Fruit fly (Drosophila melanogaster) whole organism, prepupa: ENCODE results near the gene Pex5.

ENCODE experiments used
- Blimp-1 ChIP-seq: fragments of 200-800 bp; sonication (Bioruptor generic); optimal IDR thresholded peaks from 3 replicates; lab custom pipeline; 2017; ENCODE audit warnings: missing biosample characterization, missing genetic modification characterization, mild to moderate bottlenecking, moderate library complexity, missing genetic modification reagents
- CG11294 ChIP-seq: fragments of 200-800 bp; sonication (Bioruptor generic); IDR thresholded peaks from 2 replicates; pipeline ENCODE4 v1.3.6; 2022; ENCODE audit warnings: missing biosample characterization, missing genetic modification characterization
- CG11762 ChIP-seq: fragments of 200-800 bp; sonication (Bioruptor generic); optimal IDR thresholded peaks from 3 replicates; lab custom pipeline; 2016; ENCODE audit warnings: missing biosample characterization, missing genetic modification characterization; ENCODE audit not compliant: insufficient read depth
- CG15336 ChIP-seq: fragments of 200-800 bp; sonication (Bioruptor generic); IDR thresholded peaks from 2 replicates; pipeline ENCODE4 v1.3.6; 2022; ENCODE audit warnings: missing biosample characterization, missing genetic modification characterization
- CG1621 ChIP-seq: fragments of 200-800 bp; sonication (Bioruptor generic); optimal IDR thresholded peaks from 3 replicates; lab custom pipeline; 2018; ENCODE audit warnings: missing biosample characterization, mild to moderate bottlenecking, missing genetic modification characterization
- CG16779 ChIP-seq: fragments of 200-800 bp; sonication (Bioruptor generic); optimal IDR thresholded peaks from 3 replicates; lab custom pipeline; 2017; ENCODE audit warnings: missing biosample characterization, mild to moderate bottlenecking, missing genetic modification characterization
- CG3032 ChIP-seq: fragments of 200-800 bp; optimal IDR thresholded peaks from 2 replicates; lab custom pipeline; 2019; ENCODE audit warnings: missing biosample characterization, mild to moderate bottlenecking, missing genetic modification characterization, moderate library complexity
- CG31627 ChIP-seq: fragments of 200-800 bp; sonication (Bioruptor generic); optimal IDR thresholded peaks from 3 replicates; lab custom pipeline; 2016; ENCODE audit warnings: missing biosample characterization, missing genetic modification characterization
- CG32006 ChIP-seq: fragments of 200-800 bp; sonication (Bioruptor generic); optimal IDR thresholded peaks from 3 replicates; lab custom pipeline; 2017; ENCODE audit warnings: missing biosample characterization, mild to moderate bottlenecking, missing genetic modification characterization
- CG4318 ChIP-seq: fragments of 200-800 bp; sonication (Bioruptor generic); optimal IDR thresholded peaks from 3 replicates; lab custom pipeline; 2017; ENCODE audit warnings: missing biosample characterization, mild to moderate bottlenecking, missing genetic modification characterization
- CG6276 ChIP-seq: fragments of 200-800 bp; sonication (Bioruptor generic); optimal IDR thresholded peaks from 2 replicates; lab custom pipeline; 2017; ENCODE audit warnings: missing biosample characterization, mild to moderate bottlenecking, missing genetic modification characterization
- CG6792 ChIP-seq: fragments of 200-800 bp; sonication (Bioruptor generic); optimal IDR thresholded peaks from 3 replicates; lab custom pipeline; 2016; ENCODE audit warnings: missing biosample characterization, missing genetic modification characterization
- CG6808 ChIP-seq: fragments of 200-800 bp; sonication (Bioruptor generic); optimal IDR thresholded peaks from 3 replicates; lab custom pipeline; 2017; ENCODE audit warnings: missing biosample characterization, missing genetic modification characterization, mild to moderate bottlenecking, moderate library complexity, missing genetic modification reagents
- CG6854 ChIP-seq: fragments of 200-800 bp; sonication (Bioruptor generic); optimal IDR thresholded peaks from 2 replicates; lab custom pipeline; 2017; ENCODE audit warnings: missing biosample characterization, mild to moderate bottlenecking, missing genetic modification characterization
- CG7368 ChIP-seq: fragments of 200-800 bp; sonication (Bioruptor generic); optimal IDR thresholded peaks from 3 replicates; lab custom pipeline; 2016; ENCODE audit warnings: missing biosample characterization, missing genetic modification characterization
- CG8319 ChIP-seq: fragments of 200-800 bp; sonication (Bioruptor generic); optimal IDR thresholded peaks from 3 replicates; lab custom pipeline; 2016; ENCODE audit warnings: missing biosample characterization, missing genetic modification characterization
- Eip78C ChIP-seq: fragments of 200-800 bp; sonication (Bioruptor generic); peaks from one replicate; lab custom pipeline; 2016; ENCODE audit warnings: missing biosample characterization, missing genetic modification characterization
- Ets21C ChIP-seq: fragments of 200-800 bp; sonication (Bioruptor generic); optimal IDR thresholded peaks from 3 replicates; lab custom pipeline; 2016; ENCODE audit warnings: missing biosample characterization, missing genetic modification characterization
- Hr38 ChIP-seq: sonication (Bioruptor generic); optimal IDR thresholded peaks from 2 replicates; lab custom pipeline; 2016; ENCODE audit warnings: missing biosample characterization, missing genetic modification characterization
- Hr39 ChIP-seq: fragments of 200-800 bp; sonication (Bioruptor generic); optimal IDR thresholded peaks from 2 replicates; lab custom pipeline; 2016; ENCODE audit warnings: missing biosample characterization, missing genetic modification characterization
- Hr4 ChIP-seq: fragments of 200-800 bp; sonication (Bioruptor generic); optimal IDR thresholded peaks from 3 replicates; lab custom pipeline; 2016; ENCODE audit warnings: missing biosample characterization, missing genetic modification characterization
- Met ChIP-seq: fragments of 200-800 bp; sonication (Bioruptor generic); optimal IDR thresholded peaks from 3 replicates; lab custom pipeline; 2016; ENCODE audit warnings: missing biosample characterization, missing genetic modification characterization
- OdsH ChIP-seq: fragments of 200-800 bp; sonication (Bioruptor generic); optimal IDR thresholded peaks from 3 replicates; lab custom pipeline; 2016; ENCODE audit warnings: missing biosample characterization, missing genetic modification characterization
- Smox ChIP-seq: fragments of 200-800 bp; sonication (Bioruptor generic); optimal IDR thresholded peaks from 3 replicates; lab custom pipeline; 2016; ENCODE audit warnings: missing biosample characterization, missing genetic modification characterization
- Sox102F ChIP-seq: fragments of 200-800 bp; sonication (Bioruptor generic); optimal IDR thresholded peaks from 2 replicates; lab custom pipeline; 2016; ENCODE audit warnings: missing biosample characterization, mild to moderate bottlenecking, missing genetic modification characterization
- achi ChIP-seq: fragments of 200-800 bp; sonication (Bioruptor generic); optimal IDR thresholded peaks from 3 replicates; lab custom pipeline; 2016; ENCODE audit warnings: missing biosample characterization, missing genetic modification characterization
- acj6 ChIP-seq: fragments of 200-800 bp; sonication (Bioruptor generic); optimal IDR thresholded peaks from 3 replicates; lab custom pipeline; 2016; ENCODE audit warnings: missing biosample characterization, missing genetic modification characterization
- cyc ChIP-seq: fragments of 200-800 bp; sonication (Bioruptor generic); optimal IDR thresholded peaks from 3 replicates; lab custom pipeline; 2016; ENCODE audit warnings: missing biosample characterization, missing genetic modification characterization
- esn ChIP-seq: fragments of 200-800 bp; sonication (Bioruptor generic); optimal IDR thresholded peaks from 2 replicates; lab custom pipeline; 2016; ENCODE audit warnings: missing biosample characterization, mild to moderate bottlenecking, missing genetic modification characterization, moderate library complexity
- fd59A ChIP-seq: fragments of 200-800 bp; sonication (Bioruptor generic); optimal IDR thresholded peaks from 2 replicates; lab custom pipeline; 2017; ENCODE audit warnings: missing biosample characterization, mild to moderate bottlenecking, missing genetic modification characterization, missing genetic modification reagents
- fkh ChIP-seq: fragments of 200-800 bp; sonication (Bioruptor generic); optimal IDR thresholded peaks from 3 replicates; lab custom pipeline; 2017; ENCODE audit warnings: missing biosample characterization, mild to moderate bottlenecking, missing genetic modification characterization, moderate library complexity
- lz ChIP-seq: fragments of 200-800 bp; sonication (Bioruptor generic); optimal IDR thresholded peaks from 3 replicates; lab custom pipeline; 2016; ENCODE audit warnings: missing biosample characterization, missing genetic modification characterization
- net ChIP-seq: fragments of 200-800 bp; sonication (Bioruptor generic); optimal IDR thresholded peaks from 3 replicates; lab custom pipeline; 2016; ENCODE audit warnings: missing biosample characterization, missing genetic modification characterization
- pdm3 ChIP-seq: fragments of 200-800 bp; sonication (Bioruptor generic); optimal IDR thresholded peaks from 3 replicates; lab custom pipeline; 2016; ENCODE audit warnings: missing biosample characterization, missing genetic modification characterization
- svp ChIP-seq: fragments of 200-800 bp; sonication (Bioruptor generic); peaks from one replicate; lab custom pipeline; 2016; ENCODE audit warnings: missing biosample characterization, missing genetic modification characterization
- topi ChIP-seq: fragments of 200-800 bp; sonication (Bioruptor generic); optimal IDR thresholded peaks from 3 replicates; lab custom pipeline; 2016; ENCODE audit warnings: missing biosample characterization, missing genetic modification characterization
- vri ChIP-seq: fragments of 200-800 bp; sonication (Bioruptor generic); optimal IDR thresholded peaks from 3 replicates; lab custom pipeline; 2016; ENCODE audit warnings: missing biosample characterization, mild to moderate bottlenecking, missing genetic modification characterization

Gene Pex5

dm6 chrX:1849914-1850313 is 18.9 kb downstream of the Pex5 start:
- TF ChIP-seq cyc: peak; percentile 7
- TF ChIP-seq Smox: peak; percentile 30
- no peak for TF ChIP-seq CG4318 (GFP tag; lab: Kevin White, UChicago)
- TF ChIP-seq CG8319 (GFP tag; lab: Kevin White, UChicago): no peak
- peak; percentile 18 for TF ChIP-seq OdsH (GFP tag; lab: Kevin White, UChicago)
- no peak for TF ChIP-seq CG6808
- TF ChIP-seq CG3032 (tag; lab: Kevin White, UChicago): no peak
- TF ChIP-seq Ets21C: peak; percentile 1
- peak; percentile 18 for TF ChIP-seq Hr4 (GFP tag; lab: Kevin White, UChicago)
- TF ChIP-seq CG15336: 0 out of 2 replicates have a peak, but pooled peaks have one; percentile 21
- peak; percentile 14 for TF ChIP-seq pdm3 (GFP tag; lab: Kevin White, UChicago)
- peak; percentile 5 for TF ChIP-seq CG31627
- peak; percentile 11 for TF ChIP-seq topi (GFP tag; lab: Kevin White, UChicago)
- no peak for TF ChIP-seq CG11294 (GFP tag; lab: Robert Waterston, UW)
- TF ChIP-seq Eip78C (GFP tag; lab: Kevin White, UChicago): peak; percentile 70
- no peak for TF ChIP-seq CG6792 (GFP tag; lab: Kevin White, UChicago)
- peak; percentile 6 for TF ChIP-seq lz (GFP tag; lab: Kevin White, UChicago)
- TF ChIP-seq CG32006 (GFP tag; lab: Kevin White, UChicago): peak; percentile 41
- peak; percentile 9 for TF ChIP-seq achi (GFP tag; lab: Kevin White, UChicago)
- peak; percentile 21 for TF ChIP-seq Sox102F (GFP tag; lab: Kevin White, UChicago)
- peak; percentile 69 for TF ChIP-seq fkh
- TF ChIP-seq vri (GFP tag; lab: Kevin White, UChicago): peak; percentile 85
- TF ChIP-seq fd59A: no peak
- TF ChIP-seq Met (GFP tag; lab: Kevin White, UChicago): peak; percentile 42
- peak; percentile 13 for TF ChIP-seq net (GFP tag; lab: Kevin White, UChicago)
- TF ChIP-seq esn: peak; percentile 43
- TF ChIP-seq Hr39: peak; percentile 27
- TF ChIP-seq acj6 (GFP tag; lab: Kevin White, UChicago): peak; percentile 2
- TF ChIP-seq CG11762 (GFP tag; lab: Kevin White, UChicago): no peak
- peak; percentile 42 for TF ChIP-seq svp (GFP tag; lab: Kevin White, UChicago)
- no peak for TF ChIP-seq Blimp-1 (GFP tag; lab: Kevin White, UChicago)

dm6 chrX:1848624-1849198 is 20.1 kb downstream of the Pex5 start:
- TF ChIP-seq fkh: peak; percentile 31
- TF ChIP-seq CG6854 (GFP tag; lab: Kevin White, UChicago): no peak
- TF ChIP-seq Ets21C: no peak
- no peak for TF ChIP-seq CG7368 (GFP tag; lab: Kevin White, UChicago)

- TF ChIP-seq Blimp-1 (GFP tag; lab: Kevin White, UChicago): no peak
- no peak for TF ChIP-seq CG16779 (tag; lab: Kevin White, UChicago)
- peak; percentile 66 for TF ChIP-seq svp (GFP tag; lab: Kevin White, UChicago)
- TF ChIP-seq vri (GFP tag; lab: Kevin White, UChicago): peak; percentile 53
- TF ChIP-seq esn: no peak
Observed at dm6 chrX:1847735-1848134, 21.1 kb downstream of the Pex5 start.

- TF ChIP-seq Hr38 (GFP tag; lab: Kevin White, UChicago) (no peak), CG1621 (tag; lab: Kevin White, UChicago) (peak; percentile 55), CG6276 (no peak)
Observed at dm6 chrX:1846386-1846785, 22.5 kb downstream of the Pex5 start.
